Worm (Caenorhabditis elegans): Measurements from ENCODE around the gene T05G5.5.

DNA sequence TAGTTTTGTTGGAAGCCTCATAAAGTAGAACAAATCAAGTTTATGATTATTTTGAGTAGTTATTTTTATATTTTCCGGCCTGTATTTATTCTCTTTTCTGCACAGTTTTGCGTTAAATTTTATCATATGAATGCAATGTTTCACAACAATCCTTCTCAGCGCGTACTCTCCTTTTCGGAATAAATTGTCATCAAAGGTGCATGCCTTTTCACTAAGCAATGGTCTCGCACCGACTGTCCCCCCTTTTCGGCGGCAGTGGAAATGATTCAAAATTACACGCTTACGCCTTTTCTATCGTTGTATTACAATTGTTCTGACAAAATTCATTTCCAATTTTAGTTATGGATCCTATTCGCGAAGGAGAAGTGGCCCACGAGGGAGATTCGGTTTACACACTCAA is 4.1 kb downstream of the T05G5.5 start, which contains the start of the genes iff-1 and cdk-1:
- TF ChIP-seq Y79H2A.3 (GFP tag; conservative IDR thresholded peaks at IDR 0.05) (no peak), tbp1 (GFP tag; optimal IDR thresholded peaks at IDR 0.05) (no peak), F37B4.10 (GFP tag; IDR thresholded peaks at IDR 0.05) (no peak), lin-35 (GFP tag; optimal IDR thresholded peaks at IDR 0.05) (peak in 1 of 3 experiments; percentile 8)
